Worm (Caenorhabditis elegans): Measurements from ENCODE around the gene miz-1.

DNA sequence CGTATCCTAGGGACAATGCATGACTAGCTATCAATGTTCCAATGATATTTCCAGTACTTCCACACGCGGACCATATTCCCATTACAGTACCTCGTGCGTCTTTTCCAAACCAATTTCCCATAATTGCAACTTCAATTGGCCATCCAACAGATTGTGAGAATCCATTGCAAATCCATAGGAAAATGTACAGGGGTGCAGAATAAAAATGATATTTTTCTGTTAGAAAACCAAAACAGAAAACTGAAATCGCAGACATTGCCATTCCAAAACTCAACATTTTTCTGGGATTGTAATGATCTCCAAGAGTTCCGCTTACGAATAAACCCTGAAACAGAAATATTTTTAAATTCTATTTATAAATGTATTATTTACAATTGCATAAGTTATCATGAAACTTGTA is 38.9 kb downstream of the miz-1 start:
- TF ChIP-seq mdl-1 (tag; optimal IDR thresholded peaks at IDR 0.05) (no peak), nhr-28 (tag; optimal IDR thresholded peaks at IDR 0.05) (no peak), lin-15B (tag; optimal IDR thresholded peaks at IDR 0.05) (no peak), unc-39 (tag; optimal IDR thresholded peaks at IDR 0.05) (no peak), fos-1 (tag; optimal IDR thresholded peaks at IDR 0.05) (no peak)
